Fruit fly (Drosophila melanogaster) whole organism, embryonic: ENCODE data around the gene Klp67A.
A peak's percentile ranks its signal among the peaks of the same experiment; 100 is the strongest.

Experiments used
- Atf-2 ChIP-seq: fragments of 200-800 bp; sonication (Bioruptor generic); optimal IDR thresholded peaks from 2 replicates; lab custom pipeline; 2016; ENCODE audit warnings: missing biosample characterization, missing genetic modification characterization
- Atf6 ChIP-seq: fragments of 200-800 bp; sonication (Bioruptor generic); IDR thresholded peaks from 2 replicates; pipeline ENCODE4 v1.3.6; 2022; ENCODE audit warnings: missing biosample characterization, missing genetic modification characterization
- Bteb2 ChIP-seq: fragments of 200-800 bp; sonication (Bioruptor generic); optimal IDR thresholded peaks from 2 replicates; lab custom pipeline; 2016; ENCODE audit warnings: missing biosample characterization, missing genetic modification characterization
- CG10366 ChIP-seq: fragments of 200-800 bp; sonication (Bioruptor generic); IDR thresholded peaks from 2 replicates; pipeline ENCODE4 v1.3.6; 2022; ENCODE audit warnings: missing biosample characterization, missing genetic modification characterization
- CG11085 ChIP-seq: fragments of 200-800 bp; sonication (Bioruptor generic); IDR thresholded peaks from 2 replicates; pipeline ENCODE4 v1.3.6; 2022; ENCODE audit warnings: missing biosample characterization, missing genetic modification characterization
- CG11093 ChIP-seq: fragments of 200-800 bp; sonication (Bioruptor generic); IDR thresholded peaks from 3 replicates; pipeline ENCODE4 v1.3.6; 2022; ENCODE audit warnings: missing biosample characterization, missing genetic modification characterization
- CG12104 ChIP-seq: fragments of 200-800 bp; sonication (Bioruptor generic); optimal IDR thresholded peaks from 3 replicates; lab custom pipeline; 2016; ENCODE audit warnings: missing biosample characterization, missing genetic modification characterization
- CG12219 ChIP-seq: fragments of 200-800 bp; sonication (Bioruptor generic); optimal IDR thresholded peaks from 3 replicates; lab custom pipeline; 2018; ENCODE audit warnings: missing biosample characterization, mild to moderate bottlenecking, missing genetic modification characterization
- CG14441 ChIP-seq: fragments of 200-800 bp; sonication (Bioruptor generic); IDR thresholded peaks from 2 replicates; pipeline ENCODE4 v1.3.6; 2022; ENCODE audit warnings: missing biosample characterization, missing genetic modification characterization
- CG16813 ChIP-seq: fragments of 200-800 bp; sonication (Bioruptor generic); IDR thresholded peaks from 3 replicates; pipeline ENCODE4 v1.3.6; 2022; ENCODE audit warnings: missing biosample characterization, missing genetic modification characterization; ENCODE audit not compliant: partially characterized antibody
- CG16863 ChIP-seq: fragments of 200-800 bp; sonication (Bioruptor generic); optimal IDR thresholded peaks from 3 replicates; lab custom pipeline; 2016; ENCODE audit warnings: missing biosample characterization, missing genetic modification characterization
- CG17612 ChIP-seq: fragments of 200-800 bp; sonication (Bioruptor generic); IDR thresholded peaks from 2 replicates; pipeline ENCODE4 v1.3.6; 2022; ENCODE audit warnings: missing biosample characterization, missing genetic modification characterization
- CG1792 ChIP-seq: fragments of 200-800 bp; sonication (Bioruptor generic); optimal IDR thresholded peaks from 2 replicates; lab custom pipeline; 2016; ENCODE audit warnings: missing biosample characterization, missing genetic modification characterization
- CG18262 ChIP-seq: fragments of 200-800 bp; optimal IDR thresholded peaks from 3 replicates; lab custom pipeline; 2019; ENCODE audit warnings: missing biosample characterization, mild to moderate bottlenecking, missing genetic modification characterization, moderate library complexity
- CG1832 ChIP-seq: fragments of 200-800 bp; sonication (Bioruptor generic); optimal IDR thresholded peaks from 2 replicates; lab custom pipeline; 2017; ENCODE audit warnings: missing biosample characterization, mild to moderate bottlenecking, missing genetic modification characterization, inconsistent platforms
- CG18764 ChIP-seq: fragments of 200-800 bp; sonication (Bioruptor generic); optimal IDR thresholded peaks from 3 replicates; lab custom pipeline; 2016; ENCODE audit warnings: missing biosample characterization, missing genetic modification characterization
- CG30020 ChIP-seq: fragments of 200-800 bp; optimal IDR thresholded peaks from 2 replicates; lab custom pipeline; 2019; ENCODE audit warnings: missing biosample characterization, mild to moderate bottlenecking, missing genetic modification characterization, moderate library complexity
- CG5953 ChIP-seq: fragments of 200-800 bp; sonication (Bioruptor generic); IDR thresholded peaks from 2 replicates; pipeline ENCODE4 v1.3.6; 2022; ENCODE audit warnings: missing biosample characterization, missing genetic modification characterization
- CG6175 ChIP-seq: fragments of 200-800 bp; sonication (Bioruptor generic); IDR thresholded peaks from 3 replicates; pipeline ENCODE4 v1.3.6; 2022; ENCODE audit warnings: missing biosample characterization, missing genetic modification characterization
- CG6689 ChIP-seq: fragments of 200-800 bp; sonication (Bioruptor generic); IDR thresholded peaks from 2 replicates; pipeline ENCODE4 v1.3.6; 2022; ENCODE audit warnings: missing biosample characterization, missing genetic modification characterization
- CG7271 ChIP-seq: fragments of 200-800 bp; sonication (Bioruptor generic); optimal IDR thresholded peaks from 2 replicates; lab custom pipeline; 2018; ENCODE audit warnings: missing biosample characterization, mild to moderate bottlenecking, missing genetic modification characterization, moderate library complexity
- CG7556 ChIP-seq: fragments of 200-800 bp; sonication (Bioruptor generic); optimal IDR thresholded peaks from 2 replicates; lab custom pipeline; 2017; ENCODE audit warnings: missing biosample characterization, mild to moderate bottlenecking, missing genetic modification characterization
- CG8924 ChIP-seq: fragments of 200-800 bp; optimal IDR thresholded peaks from 3 replicates; lab custom pipeline; 2019; ENCODE audit warnings: missing biosample characterization, mild to moderate bottlenecking, missing genetic modification characterization, moderate library complexity
- CG9932 ChIP-seq: fragments of 200-800 bp; sonication (Bioruptor generic); IDR thresholded peaks from 2 replicates; pipeline ENCODE4 v1.3.6; 2022; ENCODE audit warnings: missing biosample characterization, missing genetic modification characterization
- Dfd ChIP-seq, 2 experiments: fragments of >200 bp; optimal IDR thresholded peaks; 2 replicates each; lab custom pipeline; 2017; ENCODE audit warnings: missing biosample characterization in 2 of 2, missing genetic modification characterization in 2 of 2
- Doc2 ChIP-seq: fragments of 200-800 bp; sonication (Bioruptor generic); IDR thresholded peaks from 2 replicates; pipeline ENCODE4 v1.3.6; 2022; ENCODE audit warnings: missing biosample characterization, missing genetic modification characterization
- ERR ChIP-seq: fragments of 200-800 bp; sonication (Bioruptor generic); optimal IDR thresholded peaks from 2 replicates; lab custom pipeline; 2016; ENCODE audit warnings: missing biosample characterization, missing genetic modification characterization
- Hr51 ChIP-seq, 2 experiments: fragments of 200-800 bp; sonication (Bioruptor generic); optimal IDR thresholded peaks; 2 replicates in 1 of 2; 3 replicates in 1 of 2; lab custom pipeline; 2016 to 2018; ENCODE audit warnings: missing biosample characterization in 2 of 2, missing genetic modification characterization in 2 of 2, mild to moderate bottlenecking in 1 of 2, moderate library complexity in 1 of 2
- Lpt ChIP-seq: fragments of >200 bp; optimal IDR thresholded peaks from 2 replicates; lab custom pipeline; 2018; ENCODE audit warnings: missing biosample characterization, missing genetic modification characterization
- MBD-R2 ChIP-seq: fragments of 200-800 bp; sonication (Bioruptor generic); IDR thresholded peaks from 2 replicates; pipeline ENCODE4 v1.3.6; 2022; ENCODE audit warnings: missing biosample characterization, missing genetic modification characterization
- Nf-YC ChIP-seq: fragments of 200-800 bp; optimal IDR thresholded peaks from 3 replicates; lab custom pipeline; 2019; ENCODE audit warnings: missing biosample characterization, mild to moderate bottlenecking, missing genetic modification characterization, moderate library complexity
- PHDP ChIP-seq: fragments of 200-800 bp; sonication (Bioruptor generic); optimal IDR thresholded peaks from 3 replicates; lab custom pipeline; 2018; ENCODE audit warnings: missing biosample characterization, mild to moderate bottlenecking, missing genetic modification characterization, moderate library complexity
- Six4 ChIP-seq: fragments of 200-800 bp; sonication (Bioruptor generic); optimal IDR thresholded peaks from 2 replicates; lab custom pipeline; 2016; ENCODE audit warnings: missing biosample characterization, missing genetic modification characterization
- Sry-δ ChIP-seq: fragments of 200-800 bp; sonication (Bioruptor generic); optimal IDR thresholded peaks from 2 replicates; lab custom pipeline; 2016; ENCODE audit warnings: missing biosample characterization, missing genetic modification characterization
- Trl ChIP-seq, 3 experiments: fragments of >200 bp in 2 of 3; fragments of 200-800 bp in 1 of 3; sonication (Bioruptor generic) in 1 of 3; optimal IDR thresholded peaks; 2 replicates in 1 of 3; 3 replicates in 2 of 3; lab custom pipeline; 2016 to 2017; ENCODE audit warnings: missing biosample characterization in 1 of 3, missing genetic modification characterization in 1 of 3
- cwo ChIP-seq: fragments of 200-800 bp; sonication (Bioruptor generic); optimal IDR thresholded peaks from 3 replicates; lab custom pipeline; 2017; ENCODE audit warnings: missing biosample characterization, missing genetic modification characterization, mild to moderate bottlenecking, moderate library complexity, missing genetic modification reagents
- gro ChIP-seq: fragments of 200-800 bp; sonication (Bioruptor generic); optimal IDR thresholded peaks from 2 replicates; lab custom pipeline; 2016; ENCODE audit warnings: missing biosample characterization, missing genetic modification characterization
- her ChIP-seq: fragments of 200-800 bp; sonication (Bioruptor generic); optimal IDR thresholded peaks from 2 replicates; lab custom pipeline; 2016; ENCODE audit warnings: missing biosample characterization, missing genetic modification characterization
- kah ChIP-seq: fragments of 200-800 bp; sonication (Bioruptor generic); optimal IDR thresholded peaks from 2 replicates; lab custom pipeline; 2018; ENCODE audit warnings: missing biosample characterization, mild to moderate bottlenecking, missing genetic modification characterization
- lola ChIP-seq, 3 experiments: fragments of >200 bp in 2 of 3; fragments of 200-800 bp in 1 of 3; sonication (Bioruptor generic) in 1 of 3; optimal IDR thresholded peaks; 2 replicates each; lab custom pipeline; 2017 to 2019; ENCODE audit warnings: missing biosample characterization in 3 of 3, missing genetic modification characterization in 3 of 3, mild to moderate bottlenecking in 1 of 3, moderate library complexity in 1 of 3
- lov ChIP-seq, 2 experiments: fragments of 200-800 bp in 1 of 2; fragments of >200 bp in 1 of 2; sonication (Bioruptor generic) in 1 of 2; IDR thresholded peaks in 1 of 2; optimal IDR thresholded peaks in 1 of 2; 2 replicates in 1 of 2; 3 replicates in 1 of 2; pipeline versions ENCODE4 v1.3.6 to Lab custom; 2017 to 2022; ENCODE audit warnings: missing biosample characterization in 1 of 2, missing genetic modification characterization in 1 of 2
- nom ChIP-seq: fragments of 200-800 bp; sonication (Bioruptor generic); optimal IDR thresholded peaks from 2 replicates; lab custom pipeline; 2017; ENCODE audit warnings: missing biosample characterization, missing genetic modification characterization, mild to moderate bottlenecking, moderate library complexity, missing genetic modification reagents
- org-1 ChIP-seq: fragments of 200-800 bp; sonication (Bioruptor generic); optimal IDR thresholded peaks from 2 replicates; lab custom pipeline; 2017; ENCODE audit warnings: missing biosample characterization, missing genetic modification characterization
- otp ChIP-seq: fragments of 200-800 bp; sonication (Bioruptor generic); IDR thresholded peaks from 3 replicates; pipeline ENCODE4, ENCODE4 v1.3.6; 2022; ENCODE audit warnings: missing biosample characterization, missing genetic modification characterization
- pros ChIP-seq: fragments of 200-800 bp; sonication (Bioruptor generic); optimal IDR thresholded peaks from 3 replicates; lab custom pipeline; 2019; ENCODE audit warnings: missing biosample characterization, mild to moderate bottlenecking, missing genetic modification characterization, moderate library complexity
- run ChIP-seq: fragments of 200-800 bp; sonication (Bioruptor generic); optimal IDR thresholded peaks from 3 replicates; lab custom pipeline; 2018; ENCODE audit warnings: missing biosample characterization, mild to moderate bottlenecking, missing genetic modification characterization
- so ChIP-seq: fragments of 200-800 bp; sonication (Bioruptor generic); IDR thresholded peaks from 3 replicates; pipeline ENCODE4 v1.3.6; 2022; ENCODE audit warnings: missing biosample characterization, missing genetic modification characterization
- ssp ChIP-seq: fragments of 200-800 bp; sonication (Bioruptor generic); IDR thresholded peaks from 2 replicates; pipeline ENCODE4 v1.3.6; 2022; ENCODE audit warnings: missing biosample characterization, missing genetic modification characterization
- tna ChIP-seq: fragments of 200-800 bp; sonication (Bioruptor generic); IDR thresholded peaks from 2 replicates; pipeline ENCODE4 v1.3.6; 2022; ENCODE audit warnings: missing biosample characterization, missing genetic modification characterization; ENCODE audit not compliant: partially characterized antibody
- usp ChIP-seq: fragments of >200 bp; optimal IDR thresholded peaks from 2 replicates; lab custom pipeline; 2017; ENCODE audit warnings: missing biosample characterization, missing genetic modification characterization

The Klp67A gene

dm6 chr3L:9402157-9402890, 35.5 kb upstream of the Klp67A start, which contains the start of gene eIF4E1 (continued):
- TF ChIP-seq gro (GFP tag; lab: Kevin White, UChicago): peak; percentile 32
- no peak for TF ChIP-seq Atf6
- no peak for TF ChIP-seq Lpt (GFP tag; lab: Kevin White, UChicago)
- TF ChIP-seq PHDP (tag; lab: Kevin White, UChicago): no peak
- peak; percentile 38 for TF ChIP-seq ssp (GFP tag; lab: Robert Waterston, UW)
- TF ChIP-seq usp: no peak
- no peak for TF ChIP-seq Atf-2
- no peak for TF ChIP-seq nom
- TF ChIP-seq CG18764 (GFP tag; lab: Kevin White, UChicago): no peak
- peak; percentile 0 for TF ChIP-seq CG18262 (tag; lab: Kevin White, UChicago)
- no peak for TF ChIP-seq Dfd (GFP tag; optimal IDR thresholded peaks at IDR 0.05; lab: Kevin White, UChicago)
- TF ChIP-seq org-1 (GFP tag; lab: Kevin White, UChicago): no peak
- TF ChIP-seq pros (GFP tag; lab: Kevin White, UChicago): no peak
- peak; percentile 14 for TF ChIP-seq CG30020 (tag; lab: Kevin White, UChicago)
- peak; percentile 3 for TF ChIP-seq ERR (GFP tag; lab: Kevin White, UChicago)
- no peak for TF ChIP-seq CG5953
- TF ChIP-seq CG10366: no peak
- TF ChIP-seq CG16863: no peak
- TF ChIP-seq CG12219: no peak
- TF ChIP-seq CG1792 (GFP tag; lab: Kevin White, UChicago): peak; percentile 28
- TF ChIP-seq lov (optimal IDR thresholded peaks at IDR 0.05; lab: Kevin White, UChicago): no peak
- TF ChIP-seq lov (GFP tag; IDR thresholded peaks at IDR 0.05; lab: Robert Waterston, UW): no peak
- no peak for TF ChIP-seq CG11085
- TF ChIP-seq otp (GFP tag; lab: Robert Waterston, UW): no peak; the same call in 2 of the 3 replicates
- peak; percentile 78 for TF ChIP-seq MBD-R2 (GFP tag; lab: Robert Waterston, UW)
- no peak for TF ChIP-seq CG12104 (GFP tag; lab: Kevin White, UChicago)
- TF ChIP-seq CG14441 (GFP tag; lab: Robert Waterston, UW): no peak
- TF ChIP-seq CG7271 (tag; lab: Kevin White, UChicago): no peak
- TF ChIP-seq tna: no peak
- TF ChIP-seq Doc2 (GFP tag; lab: Robert Waterston, UW): no peak
- peak; percentile 47 for TF ChIP-seq Nf-YC (tag; lab: Kevin White, UChicago)
- TF ChIP-seq CG16813: peak; percentile 82
- no peak for TF ChIP-seq lola (GFP tag; optimal IDR thresholded peaks at IDR 0.05; lab: Kevin White, UChicago)
- peak; percentile 5 for TF ChIP-seq her (GFP tag; lab: Kevin White, UChicago)
- peak; percentile 96 for TF ChIP-seq Sry-δ
- TF ChIP-seq kah: no peak
- no peak for TF ChIP-seq Bteb2 (GFP tag; lab: Kevin White, UChicago)

dm6 chr3L:9401354-9402156, 34.7 kb upstream of the Klp67A start:
- TF ChIP-seq CG8924 (tag; lab: Kevin White, UChicago): peak; percentile 20
- peak; percentile 85 for TF ChIP-seq CG1832 (GFP tag; lab: Kevin White, UChicago)
- no peak for TF ChIP-seq CG6689 (GFP tag; lab: Robert Waterston, UW)
- TF ChIP-seq Six4 (GFP tag; lab: Kevin White, UChicago): no peak
- no peak for TF ChIP-seq CG6175 (GFP tag; lab: Robert Waterston, UW)
- peak; percentile 91 to 96 for TF ChIP-seq Trl (optimal IDR thresholded peaks at IDR 0.05; lab: Kevin White, UChicago)
- TF ChIP-seq Trl (GFP tag; optimal IDR thresholded peaks at IDR 0.05; lab: Kevin White, UChicago): peak; percentile 40
- TF ChIP-seq Hr51 (GFP tag; optimal IDR thresholded peaks at IDR 0.05; lab: Kevin White, UChicago): no peak
- TF ChIP-seq run (tag; lab: Kevin White, UChicago): no peak
- no peak for TF ChIP-seq CG17612 (GFP tag; lab: Robert Waterston, UW)
- TF ChIP-seq CG7556 (GFP tag; lab: Kevin White, UChicago): no peak
- no peak for TF ChIP-seq CG9932 (GFP tag; lab: Robert Waterston, UW)
- no peak for TF ChIP-seq CG11093 (GFP tag; lab: Robert Waterston, UW)
- TF ChIP-seq cwo (GFP tag; lab: Kevin White, UChicago): peak; percentile 13
- peak; percentile 42; the same call in 1 of the 3 replicates for TF ChIP-seq so
